Fruit fly (Drosophila melanogaster) whole organism, embryonic: ENCODE measurements around the gene CG15506.

Experiments used
- Atf-2 ChIP-seq: fragments of 200-800 bp; sonication (Bioruptor generic); optimal IDR thresholded peaks from 2 replicates; lab custom pipeline; 2016; ENCODE audit warnings: missing biosample characterization, missing genetic modification characterization
- Awh ChIP-seq: fragments of 200-800 bp; sonication (Bioruptor generic); IDR thresholded peaks from 2 replicates; pipeline ENCODE4, ENCODE4 v1.3.6; 2022; ENCODE audit warnings: missing biosample characterization, missing genetic modification characterization
- CG10209 ChIP-seq: fragments of 200-800 bp; sonication (Bioruptor generic); optimal IDR thresholded peaks from 3 replicates; lab custom pipeline; 2017; ENCODE audit warnings: missing biosample characterization, mild to moderate bottlenecking, missing genetic modification characterization, missing genetic modification reagents
- CG10267 ChIP-seq: fragments of 200-800 bp; sonication (Bioruptor generic); optimal IDR thresholded peaks from 2 replicates; lab custom pipeline; 2018; ENCODE audit warnings: missing biosample characterization, mild to moderate bottlenecking, missing genetic modification characterization, moderate library complexity
- CG10321 ChIP-seq: fragments of 200-800 bp; sonication (Bioruptor generic); IDR thresholded peaks from 2 replicates; pipeline ENCODE4 v1.3.6; 2022; ENCODE audit warnings: missing biosample characterization, missing genetic modification characterization
- CG10366 ChIP-seq: fragments of 200-800 bp; sonication (Bioruptor generic); IDR thresholded peaks from 2 replicates; pipeline ENCODE4 v1.3.6; 2022; ENCODE audit warnings: missing biosample characterization, missing genetic modification characterization
- CG11247 ChIP-seq: fragments of 200-800 bp; sonication (Bioruptor generic); IDR thresholded peaks from 2 replicates; pipeline ENCODE4 v1.3.6; 2022; ENCODE audit warnings: missing biosample characterization, missing genetic modification characterization
- CG12071 ChIP-seq: fragments of 200-800 bp; sonication (Bioruptor generic); optimal IDR thresholded peaks from 3 replicates; lab custom pipeline; 2018; ENCODE audit warnings: missing biosample characterization, mild to moderate bottlenecking, missing genetic modification characterization
- CG13624 ChIP-seq: fragments of 200-800 bp; sonication (Bioruptor generic); optimal IDR thresholded peaks from 2 replicates; lab custom pipeline; 2016; ENCODE audit warnings: missing biosample characterization, missing genetic modification characterization
- CG13775 ChIP-seq: fragments of 200-800 bp; sonication (Bioruptor generic); optimal IDR thresholded peaks from 3 replicates; lab custom pipeline; 2017; ENCODE audit warnings: missing biosample characterization, mild to moderate bottlenecking, missing genetic modification characterization
- CG15601 ChIP-seq: fragments of 200-800 bp; sonication (Bioruptor generic); optimal IDR thresholded peaks from 3 replicates; lab custom pipeline; 2019; ENCODE audit warnings: missing biosample characterization, mild to moderate bottlenecking, missing genetic modification characterization, moderate library complexity
- CG18599 ChIP-seq: fragments of 200-800 bp; sonication (Bioruptor generic); optimal IDR thresholded peaks from 3 replicates; lab custom pipeline; 2017; ENCODE audit warnings: missing biosample characterization, missing genetic modification characterization, mild to moderate bottlenecking, moderate library complexity, missing genetic modification reagents
- CG33557 ChIP-seq: fragments of 200-800 bp; sonication (Bioruptor generic); optimal IDR thresholded peaks from 2 replicates; lab custom pipeline; 2019; ENCODE audit warnings: missing biosample characterization, mild to moderate bottlenecking, missing genetic modification characterization, moderate library complexity
- CG4360 ChIP-seq: fragments of 200-800 bp; sonication (Bioruptor generic); IDR thresholded peaks from 2 replicates; pipeline ENCODE4 v1.3.6; 2022; ENCODE audit warnings: missing biosample characterization, missing genetic modification characterization
- CG43689 ChIP-seq: fragments of 200-800 bp; sonication (Bioruptor generic); IDR thresholded peaks from 2 replicates; pipeline ENCODE4 v1.3.6; 2022; ENCODE audit warnings: missing biosample characterization, missing genetic modification characterization
- CG5245 ChIP-seq: fragments of 200-800 bp; sonication (Bioruptor generic); optimal IDR thresholded peaks from 3 replicates; lab custom pipeline; 2016; ENCODE audit warnings: missing biosample characterization, missing genetic modification characterization
- CG6689 ChIP-seq: fragments of 200-800 bp; sonication (Bioruptor generic); IDR thresholded peaks from 2 replicates; pipeline ENCODE4 v1.3.6; 2022; ENCODE audit warnings: missing biosample characterization, missing genetic modification characterization
- CG6813 ChIP-seq: fragments of 200-800 bp; sonication (Bioruptor generic); optimal IDR thresholded peaks from 2 replicates; lab custom pipeline; 2017; ENCODE audit warnings: missing biosample characterization, missing genetic modification characterization, mild to moderate bottlenecking, moderate library complexity, missing genetic modification reagents
- CG9437 ChIP-seq: fragments of 200-800 bp; sonication (Bioruptor generic); optimal IDR thresholded peaks from 2 replicates; lab custom pipeline; 2018; ENCODE audit warnings: missing biosample characterization, mild to moderate bottlenecking, missing genetic modification characterization
- CHES-1-like ChIP-seq: fragments of 200-800 bp; sonication (Bioruptor generic); optimal IDR thresholded peaks from 2 replicates; lab custom pipeline; 2016; ENCODE audit warnings: missing biosample characterization, missing genetic modification characterization
- D19B ChIP-seq: fragments of 200-800 bp; sonication (Bioruptor generic); optimal IDR thresholded peaks from 2 replicates; lab custom pipeline; 2017; ENCODE audit warnings: missing biosample characterization, mild to moderate bottlenecking, missing genetic modification characterization
- Drgx ChIP-seq: fragments of 200-800 bp; sonication (Bioruptor generic); IDR thresholded peaks from 2 replicates; pipeline ENCODE4 v1.3.6; 2022; ENCODE audit warnings: missing biosample characterization, missing genetic modification characterization
- Eip74EF ChIP-seq, 2 experiments: fragments of 200-800 bp in 1 of 2; fragments of >200 bp in 1 of 2; sonication (Bioruptor generic) in 1 of 2; optimal IDR thresholded peaks; 2 replicates each; lab custom pipeline; 2017 to 2019; ENCODE audit warnings: missing biosample characterization in 2 of 2, missing genetic modification characterization in 2 of 2, mild to moderate bottlenecking in 1 of 2, moderate library complexity in 1 of 2
- Fer3 ChIP-seq: fragments of 200-800 bp; sonication (Bioruptor generic); optimal IDR thresholded peaks from 2 replicates; lab custom pipeline; 2018; ENCODE audit warnings: missing biosample characterization, mild to moderate bottlenecking, missing genetic modification characterization, moderate library complexity
- Kr ChIP-seq: fragments of 200-800 bp; sonication (Bioruptor generic); optimal IDR thresholded peaks from 2 replicates; lab custom pipeline; 2017; ENCODE audit warnings: missing biosample characterization, mild to moderate bottlenecking, missing genetic modification characterization
- Lhr ChIP-seq: fragments of 200-800 bp; sonication (Bioruptor generic); optimal IDR thresholded peaks from 3 replicates; lab custom pipeline; 2017; ENCODE audit warnings: mild to moderate bottlenecking, missing biosample characterization, missing genetic modification reagents, missing genetic modification characterization
- Med ChIP-seq: fragments of 200-800 bp; sonication (Bioruptor generic); peaks from one replicate; lab custom pipeline; 2016; ENCODE audit warnings: missing biosample characterization, missing genetic modification characterization, mild to moderate bottlenecking, inconsistent platforms, moderate library complexity
- Six4 ChIP-seq: fragments of 200-800 bp; sonication (Bioruptor generic); optimal IDR thresholded peaks from 2 replicates; lab custom pipeline; 2016; ENCODE audit warnings: missing biosample characterization, missing genetic modification characterization
- Sox100B ChIP-seq: fragments of 200-800 bp; sonication (Bioruptor generic); optimal IDR thresholded peaks from 3 replicates; lab custom pipeline; 2018; ENCODE audit warnings: missing biosample characterization, mild to moderate bottlenecking, missing genetic modification characterization
- Ssrp ChIP-seq: fragments of 200-800 bp; sonication (Bioruptor generic); optimal IDR thresholded peaks from 2 replicates; lab custom pipeline; 2018; ENCODE audit warnings: missing biosample characterization, mild to moderate bottlenecking, missing genetic modification characterization, moderate library complexity
- Xbp1 ChIP-seq: fragments of 200-800 bp; sonication (Bioruptor generic); optimal IDR thresholded peaks from 3 replicates; lab custom pipeline; 2016; ENCODE audit warnings: missing biosample characterization, mild to moderate bottlenecking, missing genetic modification characterization
- abd-A ChIP-seq: fragments of 200-800 bp; sonication (Bioruptor generic); optimal IDR thresholded peaks from 3 replicates; lab custom pipeline; 2019; ENCODE audit warnings: missing biosample characterization, mild to moderate bottlenecking, missing genetic modification characterization, moderate library complexity
- bab2 ChIP-seq: fragments of 200-800 bp; sonication (Bioruptor generic); optimal IDR thresholded peaks from 2 replicates; lab custom pipeline; 2016; ENCODE audit warnings: missing biosample characterization, missing genetic modification characterization
- bowl ChIP-seq: fragments of 200-800 bp; sonication (Bioruptor generic); IDR thresholded peaks from 2 replicates; pipeline ENCODE4 v1.3.6; 2022; ENCODE audit warnings: missing biosample characterization, missing genetic modification characterization
- bsh ChIP-seq, 2 experiments: fragments of 200-800 bp; sonication (Bioruptor generic); optimal IDR thresholded peaks; 2 replicates each; lab custom pipeline; 2017 to 2018; ENCODE audit warnings: mild to moderate bottlenecking in 2 of 2, missing biosample characterization in 2 of 2, missing genetic modification characterization in 2 of 2, moderate library complexity in 1 of 2
- chn ChIP-seq: fragments of 200-800 bp; sonication (Bioruptor generic); optimal IDR thresholded peaks from 2 replicates; lab custom pipeline; 2016; ENCODE audit warnings: missing biosample characterization, missing genetic modification characterization
- croc ChIP-seq: fragments of 200-800 bp; sonication (Bioruptor generic); conservative IDR thresholded peaks from 3 replicates; pipeline ENCODE4 v1.3.6; 2022; ENCODE audit warnings: missing biosample characterization, missing genetic modification characterization
- dpn ChIP-seq, 2 experiments: fragments of 200-800 bp; sonication (Bioruptor generic); optimal IDR thresholded peaks; 3 replicates each; lab custom pipeline; 2016; ENCODE audit warnings: missing biosample characterization in 2 of 2, missing genetic modification characterization in 2 of 2
- dysf ChIP-seq: fragments of 200-800 bp; sonication (Bioruptor generic); IDR thresholded peaks from 3 replicates; pipeline ENCODE4 v1.3.6; 2022; ENCODE audit warnings: missing biosample characterization, missing genetic modification characterization
- jumu ChIP-seq: fragments of 200-800 bp; sonication (Bioruptor generic); optimal IDR thresholded peaks from 3 replicates; lab custom pipeline; 2016; ENCODE audit warnings: missing biosample characterization, missing genetic modification characterization
- knrl ChIP-seq: fragments of 200-800 bp; sonication (Bioruptor generic); IDR thresholded peaks from 3 replicates; pipeline ENCODE4 v1.3.6; 2022; ENCODE audit warnings: missing biosample characterization, missing genetic modification characterization; ENCODE audit not compliant: partially characterized antibody
- lmd ChIP-seq: fragments of 200-800 bp; sonication (Bioruptor generic); IDR thresholded peaks from 2 replicates; pipeline ENCODE4 v1.3.6; 2022; ENCODE audit warnings: missing biosample characterization, missing genetic modification characterization
- pnt ChIP-seq: fragments of 200-800 bp; sonication (Bioruptor generic); optimal IDR thresholded peaks from 3 replicates; lab custom pipeline; 2016; ENCODE audit warnings: missing biosample characterization, missing genetic modification characterization
- ranshi ChIP-seq: fragments of 200-800 bp; sonication (Bioruptor generic); IDR thresholded peaks from 2 replicates; pipeline ENCODE4 v1.3.6; 2022; ENCODE audit warnings: missing biosample characterization, missing genetic modification characterization
- row ChIP-seq: fragments of 200-800 bp; sonication (Bioruptor generic); IDR thresholded peaks from 3 replicates; pipeline ENCODE4 v1.3.6; 2022; ENCODE audit warnings: missing biosample characterization, missing genetic modification characterization
- sens ChIP-seq: fragments of 200-800 bp; sonication (Bioruptor generic); peaks from one replicate; lab custom pipeline; 2016; ENCODE audit warnings: missing biosample characterization, missing genetic modification characterization
- sisA ChIP-seq: fragments of 200-800 bp; sonication (Bioruptor generic); IDR thresholded peaks from 2 replicates; pipeline ENCODE4 v1.3.6; 2022; ENCODE audit warnings: missing biosample characterization, missing genetic modification characterization
- slp2 ChIP-seq: fragments of 200-800 bp; sonication (Bioruptor generic); optimal IDR thresholded peaks from 2 replicates; lab custom pipeline; 2016; ENCODE audit warnings: missing biosample characterization, missing genetic modification characterization
- tap ChIP-seq: fragments of 200-800 bp; optimal IDR thresholded peaks from 3 replicates; lab custom pipeline; 2019; ENCODE audit warnings: missing biosample characterization, mild to moderate bottlenecking, missing genetic modification characterization, moderate library complexity
- trem ChIP-seq: fragments of 200-800 bp; optimal IDR thresholded peaks from 3 replicates; lab custom pipeline; 2019; ENCODE audit warnings: missing biosample characterization, mild to moderate bottlenecking, missing genetic modification characterization, moderate library complexity
- zfh1 ChIP-seq: fragments of 200-800 bp; sonication (Bioruptor generic); IDR thresholded peaks from 3 replicates; pipeline ENCODE4 v1.3.6; 2022; ENCODE audit warnings: missing biosample characterization, missing genetic modification characterization

The CG15506 gene

dm6 chr3R:29690539-29690852 is 28.0 kb upstream of the CG15506 start (continued):
- TF ChIP-seq trem (tag; lab: Kevin White, UChicago) (peak; percentile 39), Sox100B (GFP tag; lab: Kevin White, UChicago) (peak; percentile 47), D19B (GFP tag; lab: Kevin White, UChicago) (no peak), sens (GFP tag; lab: Kevin White, UChicago) (peak; percentile 95), CG5245 (GFP tag; lab: Kevin White, UChicago) (peak; percentile 62), ranshi (GFP tag; lab: Robert Waterston, UW) (0 out of 2 replicates have a peak, but pooled peaks have one; percentile 34), jumu (GFP tag; lab: Kevin White, UChicago) (no peak), Eip74EF (GFP tag; optimal IDR thresholded peaks at IDR 0.05; lab: Kevin White, UChicago) (peak in 1 of 2 experiments; percentile 12), CG15601 (tag; lab: Kevin White, UChicago) (peak; percentile 8), CG18599 (peak; percentile 22), CG13624 (peak; percentile 26), Fer3 (tag; lab: Kevin White, UChicago) (peak; percentile 45), Lhr (GFP tag; lab: Kevin White, UChicago) (peak; percentile 2), Drgx (GFP tag; lab: Robert Waterston, UW) (0 out of 2 replicates have a peak, but pooled peaks have one; percentile 29), bab2 (GFP tag; lab: Kevin White, UChicago) (peak; percentile 28), lmd (peak; percentile 39; the same call in 1 of the 2 replicates), slp2 (GFP tag; lab: Kevin White, UChicago) (peak; percentile 11), CG9437 (GFP tag; lab: Kevin White, UChicago) (peak; percentile 20), croc (peak; percentile 41; the same call in 1 of the 3 replicates), dysf (GFP tag; lab: Robert Waterston, UW) (peak; percentile 59), knrl (no peak), Kr (GFP tag; lab: Kevin White, UChicago) (no peak), bowl (no peak), CG13775 (GFP tag; lab: Kevin White, UChicago) (peak; percentile 34), Atf-2 (GFP tag; lab: Kevin White, UChicago) (peak; percentile 12), abd-A (no peak), row (GFP tag; lab: Robert Waterston, UW) (peak; percentile 68), CG4360 (GFP tag; lab: Robert Waterston, UW) (peak; percentile 56; the same call in 1 of the 2 replicates), Xbp1 (peak; percentile 37), CG11247 (GFP tag; lab: Robert Waterston, UW) (no peak), CG10321 (no peak), CHES-1-like (GFP tag; lab: Kevin White, UChicago) (no peak), CG6813 (GFP tag; lab: Kevin White, UChicago) (peak; percentile 25), Six4 (peak; percentile 7), CG12071 (GFP tag; lab: Kevin White, UChicago) (peak; percentile 9), CG43689 (GFP tag; lab: Robert Waterston, UW) (peak; percentile 30; the same call in 1 of the 2 replicates), CG10209 (GFP tag; lab: Kevin White, UChicago) (peak; percentile 52), CG10267 (tag; lab: Kevin White, UChicago) (peak; percentile 30), sisA (GFP tag; lab: Robert Waterston, UW) (peak; percentile 54), Awh (GFP tag; lab: Robert Waterston, UW) (no peak), CG10366 (GFP tag; lab: Robert Waterston, UW) (peak; percentile 22; the same call in 1 of the 2 replicates), Med (GFP tag; lab: Kevin White, UChicago) (peak; percentile 78), pnt (GFP tag; lab: Kevin White, UChicago) (no peak), dpn (GFP tag; optimal IDR thresholded peaks at IDR 0.05; lab: Kevin White, UChicago) (peak in 1 of 2 experiments; percentile 21), Ssrp (tag; lab: Kevin White, UChicago) (peak; percentile 53), CG6689 (peak; percentile 29; the same call in 1 of the 2 replicates), tap (tag; lab: Kevin White, UChicago) (peak; percentile 32), bsh (GFP tag; optimal IDR thresholded peaks at IDR 0.05; lab: Kevin White, UChicago) (peak in 1 of 2 experiments; percentile 77), chn (GFP tag; lab: Kevin White, UChicago) (peak; percentile 12), zfh1 (peak; percentile 33; the same call in 1 of the 3 replicates), CG33557 (GFP tag; lab: Kevin White, UChicago) (peak; percentile 12)
